Fruit fly (Drosophila melanogaster) whole organism, embryonic: ENCODE data around the gene Glut4EF.

Experiments
- Atf3 ChIP-seq: fragments of 200-800 bp; sonication (Bioruptor generic); optimal IDR thresholded peaks from 3 replicates; lab custom pipeline; 2016; ENCODE audit warnings: missing biosample characterization, missing genetic modification characterization
- Atf6 ChIP-seq: fragments of 200-800 bp; sonication (Bioruptor generic); IDR thresholded peaks from 2 replicates; pipeline ENCODE4 v1.3.6; 2022; ENCODE audit warnings: missing biosample characterization, missing genetic modification characterization
- CG10654 ChIP-seq: fragments of 200-800 bp; sonication (Bioruptor generic); optimal IDR thresholded peaks from 2 replicates; lab custom pipeline; 2016; ENCODE audit warnings: missing biosample characterization, missing genetic modification characterization
- CG10979 ChIP-seq: fragments of 200-800 bp; sonication (Bioruptor generic); optimal IDR thresholded peaks from 2 replicates; lab custom pipeline; 2018; ENCODE audit warnings: missing biosample characterization, mild to moderate bottlenecking, missing genetic modification characterization, moderate library complexity
- CG12659 ChIP-seq: fragments of 200-800 bp; sonication (Bioruptor generic); optimal IDR thresholded peaks from 3 replicates; lab custom pipeline; 2017; ENCODE audit warnings: mild to moderate bottlenecking, missing biosample characterization, missing genetic modification reagents, missing genetic modification characterization
- CG13624 ChIP-seq: fragments of 200-800 bp; sonication (Bioruptor generic); optimal IDR thresholded peaks from 2 replicates; lab custom pipeline; 2016; ENCODE audit warnings: missing biosample characterization, missing genetic modification characterization
- CG15601 ChIP-seq: fragments of 200-800 bp; sonication (Bioruptor generic); optimal IDR thresholded peaks from 3 replicates; lab custom pipeline; 2019; ENCODE audit warnings: missing biosample characterization, mild to moderate bottlenecking, missing genetic modification characterization, moderate library complexity
- CG18599 ChIP-seq: fragments of 200-800 bp; sonication (Bioruptor generic); optimal IDR thresholded peaks from 3 replicates; lab custom pipeline; 2017; ENCODE audit warnings: missing biosample characterization, missing genetic modification characterization, mild to moderate bottlenecking, moderate library complexity, missing genetic modification reagents
- CG2202 ChIP-seq: fragments of 200-800 bp; sonication (Bioruptor generic); optimal IDR thresholded peaks from 2 replicates; lab custom pipeline; 2018; ENCODE audit warnings: missing biosample characterization, mild to moderate bottlenecking, missing genetic modification characterization
- CG2889 ChIP-seq: fragments of 200-800 bp; sonication (Bioruptor generic); IDR thresholded peaks from 3 replicates; pipeline ENCODE4 v1.3.6; 2022; ENCODE audit warnings: missing biosample characterization, missing genetic modification characterization
- CG3065 ChIP-seq: fragments of 200-800 bp; sonication (Bioruptor generic); optimal IDR thresholded peaks from 2 replicates; lab custom pipeline; 2016; ENCODE audit warnings: missing biosample characterization, missing genetic modification characterization
- CG4360 ChIP-seq: fragments of 200-800 bp; sonication (Bioruptor generic); IDR thresholded peaks from 2 replicates; pipeline ENCODE4 v1.3.6; 2022; ENCODE audit warnings: missing biosample characterization, missing genetic modification characterization
- CG43689 ChIP-seq: fragments of 200-800 bp; sonication (Bioruptor generic); IDR thresholded peaks from 2 replicates; pipeline ENCODE4 v1.3.6; 2022; ENCODE audit warnings: missing biosample characterization, missing genetic modification characterization
- CG6689 ChIP-seq: fragments of 200-800 bp; sonication (Bioruptor generic); IDR thresholded peaks from 2 replicates; pipeline ENCODE4 v1.3.6; 2022; ENCODE audit warnings: missing biosample characterization, missing genetic modification characterization
- CG6854 ChIP-seq: fragments of 200-800 bp; sonication (Bioruptor generic); optimal IDR thresholded peaks from 3 replicates; lab custom pipeline; 2017; ENCODE audit warnings: missing biosample characterization, mild to moderate bottlenecking, missing genetic modification characterization
- CG7839 ChIP-seq: fragments of 200-800 bp; sonication (Bioruptor generic); optimal IDR thresholded peaks from 3 replicates; lab custom pipeline; 2018; ENCODE audit warnings: missing biosample characterization, mild to moderate bottlenecking, missing genetic modification characterization, moderate library complexity
- CG8765 ChIP-seq: fragments of 200-800 bp; sonication (Bioruptor generic); IDR thresholded peaks from 2 replicates; pipeline ENCODE4 v1.3.6; 2022; ENCODE audit warnings: missing biosample characterization, missing genetic modification characterization
- CTCF ChIP-seq: fragments of 200-800 bp; sonication (Bioruptor generic); optimal IDR thresholded peaks from 2 replicates; lab custom pipeline; 2017; ENCODE audit warnings: missing biosample characterization, mild to moderate bottlenecking, missing genetic modification characterization, moderate library complexity
- Camta ChIP-seq: fragments of 200-800 bp; sonication (Bioruptor generic); optimal IDR thresholded peaks from 2 replicates; lab custom pipeline; 2016; ENCODE audit warnings: missing biosample characterization, missing genetic modification characterization
- CkIIα-i1 ChIP-seq: fragments of 200-800 bp; sonication (Bioruptor generic); IDR thresholded peaks from 2 replicates; pipeline ENCODE4 v1.3.6; 2022; ENCODE audit warnings: missing biosample characterization, missing genetic modification characterization
- D19B ChIP-seq: fragments of 200-800 bp; sonication (Bioruptor generic); optimal IDR thresholded peaks from 2 replicates; lab custom pipeline; 2017; ENCODE audit warnings: missing biosample characterization, mild to moderate bottlenecking, missing genetic modification characterization
- Drgx ChIP-seq: fragments of 200-800 bp; sonication (Bioruptor generic); IDR thresholded peaks from 2 replicates; pipeline ENCODE4 v1.3.6; 2022; ENCODE audit warnings: missing biosample characterization, missing genetic modification characterization
- Ets97D ChIP-seq: fragments of 200-800 bp; sonication (Bioruptor generic); optimal IDR thresholded peaks from 3 replicates; lab custom pipeline; 2016; ENCODE audit warnings: missing biosample characterization, missing genetic modification characterization
- Hr3 ChIP-seq: fragments of 200-800 bp; sonication (Bioruptor generic); optimal IDR thresholded peaks from 3 replicates; lab custom pipeline; 2016; ENCODE audit warnings: missing biosample characterization, missing genetic modification characterization
- NFAT ChIP-seq: fragments of 200-800 bp; sonication (Bioruptor generic); IDR thresholded peaks from 2 replicates; pipeline ENCODE4 v1.3.6; 2022; ENCODE audit warnings: missing biosample characterization, missing genetic modification characterization
- Nf-YB ChIP-seq: fragments of 200-800 bp; sonication (Bioruptor generic); optimal IDR thresholded peaks from 3 replicates; lab custom pipeline; 2019; ENCODE audit warnings: missing biosample characterization, mild to moderate bottlenecking, missing genetic modification characterization, moderate library complexity
- PHDP ChIP-seq: fragments of 200-800 bp; sonication (Bioruptor generic); optimal IDR thresholded peaks from 3 replicates; lab custom pipeline; 2018; ENCODE audit warnings: missing biosample characterization, mild to moderate bottlenecking, missing genetic modification characterization, moderate library complexity
- Sox100B ChIP-seq: fragments of 200-800 bp; sonication (Bioruptor generic); optimal IDR thresholded peaks from 3 replicates; lab custom pipeline; 2018; ENCODE audit warnings: missing biosample characterization, mild to moderate bottlenecking, missing genetic modification characterization
- Stat92E ChIP-seq, 3 experiments: fragments of >200 bp in 2 of 3; fragments of 200-800 bp in 1 of 3; sonication (Bioruptor generic) in 1 of 3; optimal IDR thresholded peaks; 2 replicates each; lab custom pipeline; 2017 to 2019; ENCODE audit warnings: missing biosample characterization in 3 of 3, missing genetic modification characterization in 3 of 3, mild to moderate bottlenecking in 1 of 3, moderate library complexity in 1 of 3
- Taf1 ChIP-seq: fragments of 200-800 bp; sonication (Bioruptor generic); IDR thresholded peaks from 2 replicates; pipeline ENCODE4 v1.3.6; 2022; ENCODE audit warnings: missing biosample characterization, missing genetic modification characterization
- ac ChIP-seq: fragments of 200-800 bp; sonication (Bioruptor generic); optimal IDR thresholded peaks from 3 replicates; lab custom pipeline; 2017; ENCODE audit warnings: missing biosample characterization, mild to moderate bottlenecking, missing genetic modification characterization
- bbx ChIP-seq: fragments of 200-800 bp; sonication (Bioruptor generic); IDR thresholded peaks from 2 replicates; pipeline ENCODE4 v1.3.6; 2022; ENCODE audit warnings: missing biosample characterization, missing genetic modification characterization; ENCODE audit not compliant: partially characterized antibody
- dimm ChIP-seq: fragments of 200-800 bp; sonication (Bioruptor generic); IDR thresholded peaks from 2 replicates; pipeline ENCODE4 v1.3.6; 2022; ENCODE audit warnings: missing biosample characterization, missing genetic modification characterization
- dmrt99B ChIP-seq: fragments of 200-800 bp; sonication (Bioruptor generic); optimal IDR thresholded peaks from 2 replicates; lab custom pipeline; 2018; ENCODE audit warnings: missing biosample characterization, mild to moderate bottlenecking, missing genetic modification characterization, moderate library complexity
- eyg ChIP-seq: fragments of 200-800 bp; sonication (Bioruptor generic); optimal IDR thresholded peaks from 3 replicates; lab custom pipeline; 2016; ENCODE audit warnings: missing biosample characterization, missing genetic modification characterization
- ftz-f1 ChIP-seq: fragments of 200-800 bp; sonication (Bioruptor generic); optimal IDR thresholded peaks from 2 replicates; lab custom pipeline; 2016; ENCODE audit warnings: missing biosample characterization, missing genetic modification characterization
- h ChIP-seq: fragments of >200 bp; optimal IDR thresholded peaks from 2 replicates; lab custom pipeline; 2017
- ham ChIP-seq: fragments of 200-800 bp; sonication (Bioruptor generic); IDR thresholded peaks from 2 replicates; pipeline ENCODE4 v1.3.6; 2022; ENCODE audit warnings: missing biosample characterization, missing genetic modification characterization
- inv ChIP-seq: fragments of 200-800 bp; sonication (Bioruptor generic); IDR thresholded peaks from 2 replicates; pipeline ENCODE4 v1.3.6; 2022; ENCODE audit warnings: missing biosample characterization, missing genetic modification characterization; ENCODE audit not compliant: partially characterized antibody
- lmd ChIP-seq: fragments of 200-800 bp; sonication (Bioruptor generic); IDR thresholded peaks from 2 replicates; pipeline ENCODE4 v1.3.6; 2022; ENCODE audit warnings: missing biosample characterization, missing genetic modification characterization
- mirr ChIP-seq: fragments of 200-800 bp; sonication (Bioruptor generic); optimal IDR thresholded peaks from 3 replicates; lab custom pipeline; 2018; ENCODE audit warnings: missing biosample characterization, mild to moderate bottlenecking, missing genetic modification characterization
- nerfin-2 ChIP-seq: fragments of 200-800 bp; sonication (Bioruptor generic); IDR thresholded peaks from 2 replicates; pipeline ENCODE4 v1.3.6; 2022; ENCODE audit warnings: missing biosample characterization, missing genetic modification characterization; ENCODE audit not compliant: partially characterized antibody
- otp ChIP-seq: fragments of 200-800 bp; sonication (Bioruptor generic); IDR thresholded peaks from 3 replicates; pipeline ENCODE4, ENCODE4 v1.3.6; 2022; ENCODE audit warnings: missing biosample characterization, missing genetic modification characterization
- peb ChIP-seq: fragments of 200-800 bp; sonication (Bioruptor generic); IDR thresholded peaks from 2 replicates; pipeline ENCODE4 v1.3.6; 2022; ENCODE audit warnings: missing biosample characterization, missing genetic modification characterization
- phol ChIP-seq: fragments of 200-800 bp; sonication (Bioruptor generic); optimal IDR thresholded peaks from 3 replicates; lab custom pipeline; 2018; ENCODE audit warnings: missing biosample characterization, mild to moderate bottlenecking, missing genetic modification characterization, moderate library complexity
- pros ChIP-seq: fragments of 200-800 bp; sonication (Bioruptor generic); optimal IDR thresholded peaks from 3 replicates; lab custom pipeline; 2019; ENCODE audit warnings: missing biosample characterization, mild to moderate bottlenecking, missing genetic modification characterization, moderate library complexity
- sens ChIP-seq: fragments of 200-800 bp; sonication (Bioruptor generic); peaks from one replicate; lab custom pipeline; 2016; ENCODE audit warnings: missing biosample characterization, missing genetic modification characterization
- slou ChIP-seq: fragments of 200-800 bp; sonication (Bioruptor generic); optimal IDR thresholded peaks from 3 replicates; lab custom pipeline; 2016; ENCODE audit warnings: missing biosample characterization, missing genetic modification characterization
- sna ChIP-seq: fragments of 200-800 bp; sonication (Bioruptor generic); IDR thresholded peaks from 2 replicates; pipeline ENCODE4 v1.3.6; 2022; ENCODE audit warnings: missing biosample characterization, missing genetic modification characterization; ENCODE audit not compliant: partially characterized antibody
- stwl ChIP-seq: fragments of 200-800 bp; sonication (Bioruptor generic); optimal IDR thresholded peaks from 3 replicates; lab custom pipeline; 2018; ENCODE audit warnings: missing biosample characterization, mild to moderate bottlenecking, missing genetic modification characterization, moderate library complexity
- unpg ChIP-seq: fragments of 200-800 bp; sonication (Bioruptor generic); optimal IDR thresholded peaks from 3 replicates; lab custom pipeline; 2018; ENCODE audit warnings: missing biosample characterization, mild to moderate bottlenecking, missing genetic modification characterization, moderate library complexity
- vvl ChIP-seq: fragments of 200-800 bp; sonication (Bioruptor generic); IDR thresholded peaks from 2 replicates; pipeline ENCODE4 v1.3.6; 2022; ENCODE audit warnings: missing biosample characterization, missing genetic modification characterization

The Glut4EF gene

DNA sequence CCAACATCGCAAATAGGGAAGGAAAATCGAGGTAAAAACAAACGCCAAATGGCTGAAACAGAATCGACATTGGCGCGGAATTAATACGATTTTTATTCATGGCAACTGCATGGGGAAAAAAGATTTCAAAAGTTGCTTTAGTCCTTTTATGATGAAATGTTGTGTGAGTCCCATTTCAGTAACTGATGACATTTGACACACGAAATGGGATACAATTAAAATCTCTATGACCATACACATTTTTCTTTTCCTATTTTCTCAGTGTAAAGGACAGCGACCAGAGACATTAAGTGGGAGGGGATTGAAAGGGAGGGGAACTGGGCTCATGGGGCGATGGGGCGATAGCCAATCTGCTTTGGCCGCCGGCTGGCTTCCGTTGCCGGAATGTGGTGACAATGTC lies 64.0 kb downstream of the Glut4EF start (continued):
- peak; percentile 42 for TF ChIP-seq dmrt99B (tag; lab: Kevin White, UChicago)
- no peak for TF ChIP-seq Taf1 (GFP tag; lab: Robert Waterston, UW)
- no peak for TF ChIP-seq h (lab: Kevin White, UChicago)
- TF ChIP-seq CTCF (GFP tag; lab: Kevin White, UChicago), result no peak
- no peak for TF ChIP-seq ftz-f1 (GFP tag; lab: Kevin White, UChicago)
- peak; percentile 33; the same call in 1 of the 2 replicates for TF ChIP-seq Drgx (GFP tag; lab: Robert Waterston, UW)
- TF ChIP-seq pros (GFP tag; lab: Kevin White, UChicago), result no peak
- TF ChIP-seq sna (GFP tag; lab: Robert Waterston, UW), result no peak
- TF ChIP-seq dimm, result no peak
- no peak for TF ChIP-seq CG4360 (GFP tag; lab: Robert Waterston, UW)
- no peak for TF ChIP-seq inv
- no peak for TF ChIP-seq mirr (GFP tag; lab: Kevin White, UChicago)
- TF ChIP-seq eyg (GFP tag; lab: Kevin White, UChicago), result no peak
- no peak for TF ChIP-seq CG6854 (GFP tag; lab: Kevin White, UChicago)
- TF ChIP-seq otp, result no peak
- no peak for TF ChIP-seq CG10979 (tag; lab: Kevin White, UChicago)
- peak; percentile 6 for TF ChIP-seq phol (tag; lab: Kevin White, UChicago)
- no peak for TF ChIP-seq Atf3
- TF ChIP-seq bbx (GFP tag; lab: Robert Waterston, UW), result no peak
- no peak for TF ChIP-seq nerfin-2
- TF ChIP-seq peb, result no peak
- TF ChIP-seq CG15601 (tag; lab: Kevin White, UChicago), result no peak
- no peak for TF ChIP-seq Camta
- TF ChIP-seq CG8765 (GFP tag; lab: Robert Waterston, UW), result no peak
- TF ChIP-seq Atf6 (GFP tag; lab: Robert Waterston, UW), result peak; percentile 58
- TF ChIP-seq CG3065, result no peak
- peak; percentile 6; the same call in 1 of the 2 replicates for TF ChIP-seq lmd (GFP tag; lab: Robert Waterston, UW)
- TF ChIP-seq CG12659 (GFP tag; lab: Kevin White, UChicago), result peak; percentile 11
- TF ChIP-seq Stat92E (GFP tag; optimal IDR thresholded peaks at IDR 0.05; lab: Kevin White, UChicago), result no peak
- TF ChIP-seq ham (GFP tag; lab: Robert Waterston, UW), result no peak
- TF ChIP-seq D19B (GFP tag; lab: Kevin White, UChicago), result no peak
- TF ChIP-seq ac (GFP tag; lab: Kevin White, UChicago), result no peak
- TF ChIP-seq CG6689, result no peak; the same call in 1 of the 2 replicates
- TF ChIP-seq slou, result no peak
- TF ChIP-seq unpg, result peak; percentile 17
- TF ChIP-seq PHDP, result peak; percentile 33
- peak; percentile 55; the same call in 1 of the 3 replicates for TF ChIP-seq CG2889 (GFP tag; lab: Robert Waterston, UW)
- TF ChIP-seq Sox100B (GFP tag; lab: Kevin White, UChicago), result no peak
- no peak for TF ChIP-seq sens (GFP tag; lab: Kevin White, UChicago)
- TF ChIP-seq CG10654, result no peak
- no peak for TF ChIP-seq NFAT (GFP tag; lab: Robert Waterston, UW)
- no peak for TF ChIP-seq Nf-YB (GFP tag; lab: Kevin White, UChicago)
- TF ChIP-seq CG18599 (GFP tag; lab: Kevin White, UChicago), result peak; percentile 80
- no peak for TF ChIP-seq CG43689 (GFP tag; lab: Robert Waterston, UW)
- TF ChIP-seq vvl (GFP tag; lab: Robert Waterston, UW), result 0 out of 2 replicates have a peak, but pooled peaks have one; percentile 14
- no peak for TF ChIP-seq Hr3 (GFP tag; lab: Kevin White, UChicago)
- peak; percentile 50 for TF ChIP-seq CG7839
- TF ChIP-seq Ets97D (GFP tag; lab: Kevin White, UChicago), result no peak
- TF ChIP-seq CG13624 (GFP tag; lab: Kevin White, UChicago), result no peak
- no peak for TF ChIP-seq CkIIα-i1
- no peak for TF ChIP-seq stwl (tag; lab: Kevin White, UChicago)
- TF ChIP-seq CG2202 (tag; lab: Kevin White, UChicago), result no peak
